Worm (Caenorhabditis elegans): ENCODE data around the gene ddx-23.

- TF ChIP-seq him-1 (tag; optimal IDR thresholded peaks at IDR 0.05) (no peak), W03F9.2 (tag; optimal IDR thresholded peaks at IDR 0.05) (no peak)
Observed at ce11 chrIII:5869429-5869828, 16.4 kb upstream of the ddx-23 start, which contains the start of gene F01F1.15.
